Worm (Caenorhabditis elegans) whole organism, early embryonic: ENCODE measurements around the gene pqn-78.

Experiments
- ama-1 ChIP-seq: fragments of 150-350 bp; optimal IDR thresholded peaks from 2 replicates; lab custom pipeline; 2014
- flt-1 ChIP-seq: fragments of 200-800 bp; sonication (Bioruptor generic); IDR thresholded peaks from 2 replicates; pipeline ENCODE4 v1.3.6; 2022; ENCODE audit warnings: missing genetic modification characterization, missing compliant biosample characterization
- pes-1 ChIP-seq: fragments of 200-800 bp; sonication (Bioruptor generic); IDR thresholded peaks from 2 replicates; pipeline ENCODE4 v1.3.6; 2022; ENCODE audit warnings: missing genetic modification reagents, missing genetic modification characterization, missing compliant biosample characterization

- TF ChIP-seq ama-1, result no peak
- TF ChIP-seq flt-1 (GFP tag; lab: Robert Waterston, UW), result no peak
- no peak for TF ChIP-seq pes-1
These were observed 2.9 kb downstream of the pqn-78 start for ce11 chrIV:15591975-15592374.
